Worm (Caenorhabditis elegans) whole organism, L4 larva: ENCODE results near the gene srd-21.

Experiments
- jun-1 ChIP-seq: fragments of 150-350 bp; optimal IDR thresholded peaks from 2 replicates; lab custom pipeline; 2014; ENCODE audit warnings: missing biosample characterization, missing genetic modification reagents, missing genetic modification characterization
- lim-7 ChIP-seq: fragments of 200-800 bp; sonication (Bioruptor generic); IDR thresholded peaks from 2 replicates; pipeline ENCODE4 v1.3.6; 2022; ENCODE audit warnings: missing genetic modification characterization, missing compliant biosample characterization
- lin-15B ChIP-seq: fragments of 150-350 bp; sonication (generic microtip); optimal IDR thresholded peaks from 3 replicates; lab custom pipeline; 2014; ENCODE audit warnings: missing biosample characterization, missing genetic modification characterization
- nhr-11 ChIP-seq: fragments of 150-350 bp; optimal IDR thresholded peaks from 2 replicates; lab custom pipeline; 2014; ENCODE audit warnings: missing biosample characterization, missing genetic modification characterization

DNA sequence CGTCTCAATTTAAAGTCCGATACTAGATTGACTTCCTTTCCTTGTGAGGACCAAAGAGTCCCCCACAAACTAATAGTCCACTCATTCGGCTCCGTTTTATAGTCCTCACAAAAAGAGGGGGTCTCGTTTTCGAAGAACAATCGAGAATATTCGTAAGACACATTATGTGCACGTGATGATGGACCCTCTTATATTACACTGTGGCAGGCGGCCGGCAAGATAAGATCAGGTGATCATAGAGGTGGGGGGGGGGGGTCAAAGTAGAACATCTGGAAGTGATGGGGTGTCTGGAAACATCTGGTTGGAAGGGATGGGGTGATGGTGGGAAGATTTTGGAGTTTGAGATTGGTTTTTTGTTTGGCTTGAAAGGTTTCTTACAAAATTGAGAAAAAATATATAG, 31.3 kb upstream of the srd-21 start:
- no peak for TF ChIP-seq lin-15B (tag; lab: Kevin White, UChicago)
- no peak for TF ChIP-seq nhr-11 (tag; lab: Kevin White, UChicago)
- TF ChIP-seq lim-7 (GFP tag; lab: Robert Waterston, UW) = no peak
- no peak for TF ChIP-seq jun-1
